Fruit fly (Drosophila melanogaster) whole organism, embryonic: ENCODE results near the gene RpS25.

Experiments used
- Atf-2 ChIP-seq: fragments of 200-800 bp; sonication (Bioruptor generic); optimal IDR thresholded peaks from 2 replicates; lab custom pipeline; 2016; ENCODE audit warnings: missing biosample characterization, missing genetic modification characterization
- CG10147 ChIP-seq: fragments of 200-800 bp; sonication (Bioruptor generic); optimal IDR thresholded peaks from 2 replicates; lab custom pipeline; 2019; ENCODE audit warnings: missing biosample characterization, mild to moderate bottlenecking, missing genetic modification characterization, moderate library complexity
- CG10431 ChIP-seq: fragments of 200-800 bp; sonication (Bioruptor generic); optimal IDR thresholded peaks from 3 replicates; lab custom pipeline; 2018; ENCODE audit warnings: missing biosample characterization, mild to moderate bottlenecking, missing genetic modification characterization
- CG10565 ChIP-seq: fragments of 200-800 bp; sonication (Bioruptor generic); optimal IDR thresholded peaks from 3 replicates; lab custom pipeline; 2016; ENCODE audit warnings: missing biosample characterization, mild to moderate bottlenecking, missing genetic modification characterization
- CG12744 ChIP-seq: fragments of 200-800 bp; sonication (Bioruptor generic); optimal IDR thresholded peaks from 2 replicates; lab custom pipeline; 2016; ENCODE audit warnings: missing biosample characterization, missing genetic modification characterization
- CG15479 ChIP-seq: fragments of 200-800 bp; sonication (Bioruptor generic); optimal IDR thresholded peaks from 3 replicates; lab custom pipeline; 2019; ENCODE audit warnings: missing biosample characterization, mild to moderate bottlenecking, missing genetic modification characterization, moderate library complexity
- CG17186 ChIP-seq: fragments of 200-800 bp; sonication (Bioruptor generic); optimal IDR thresholded peaks from 3 replicates; lab custom pipeline; 2017; ENCODE audit warnings: missing biosample characterization, missing genetic modification reagents, missing genetic modification characterization
- CG17328 ChIP-seq: fragments of 200-800 bp; sonication (Bioruptor generic); IDR thresholded peaks from 2 replicates; pipeline ENCODE4 v1.3.6; 2022; ENCODE audit warnings: missing biosample characterization, missing genetic modification characterization
- CG18476 ChIP-seq: fragments of 200-800 bp; sonication (Bioruptor generic); optimal IDR thresholded peaks from 2 replicates; lab custom pipeline; 2016; ENCODE audit warnings: missing biosample characterization, mild to moderate bottlenecking, missing genetic modification characterization
- CG2116 ChIP-seq: fragments of 200-800 bp; sonication (Bioruptor generic); optimal IDR thresholded peaks from 3 replicates; lab custom pipeline; 2018; ENCODE audit warnings: missing biosample characterization, mild to moderate bottlenecking, missing genetic modification characterization
- CG2120 ChIP-seq: fragments of 200-800 bp; sonication (Bioruptor generic); optimal IDR thresholded peaks from 3 replicates; lab custom pipeline; 2016; ENCODE audit warnings: missing biosample characterization, missing genetic modification characterization
- CG2129 ChIP-seq: fragments of 200-800 bp; sonication (Bioruptor generic); IDR thresholded peaks from 2 replicates; pipeline ENCODE4 v1.3.6; 2022; ENCODE audit warnings: missing biosample characterization, missing genetic modification characterization; ENCODE audit not compliant: partially characterized antibody
- CG34376 ChIP-seq: fragments of 200-800 bp; sonication (Bioruptor generic); optimal IDR thresholded peaks from 2 replicates; lab custom pipeline; 2018; ENCODE audit warnings: missing biosample characterization, mild to moderate bottlenecking, missing genetic modification characterization
- CG4617 ChIP-seq: fragments of 200-800 bp; sonication (Bioruptor generic); optimal IDR thresholded peaks from 3 replicates; lab custom pipeline; 2016; ENCODE audit warnings: missing biosample characterization, missing genetic modification characterization, borderline replicate concordance
- CG5245 ChIP-seq: fragments of 200-800 bp; sonication (Bioruptor generic); optimal IDR thresholded peaks from 3 replicates; lab custom pipeline; 2016; ENCODE audit warnings: missing biosample characterization, missing genetic modification characterization
- CG6765 ChIP-seq: fragments of 200-800 bp; sonication (Bioruptor generic); optimal IDR thresholded peaks from 3 replicates; lab custom pipeline; 2017; ENCODE audit warnings: missing biosample characterization, mild to moderate bottlenecking, missing genetic modification characterization
- CG7556 ChIP-seq: fragments of 200-800 bp; sonication (Bioruptor generic); optimal IDR thresholded peaks from 2 replicates; lab custom pipeline; 2017; ENCODE audit warnings: missing biosample characterization, mild to moderate bottlenecking, missing genetic modification characterization
- CG8924 ChIP-seq: fragments of 200-800 bp; optimal IDR thresholded peaks from 3 replicates; lab custom pipeline; 2019; ENCODE audit warnings: missing biosample characterization, mild to moderate bottlenecking, missing genetic modification characterization, moderate library complexity
- CHES-1-like ChIP-seq: fragments of 200-800 bp; sonication (Bioruptor generic); optimal IDR thresholded peaks from 2 replicates; lab custom pipeline; 2016; ENCODE audit warnings: missing biosample characterization, missing genetic modification characterization
- CrebB ChIP-seq: fragments of 200-800 bp; sonication (Bioruptor generic); optimal IDR thresholded peaks from 3 replicates; lab custom pipeline; 2018; ENCODE audit warnings: missing biosample characterization, mild to moderate bottlenecking, missing genetic modification characterization
- Dek ChIP-seq: fragments of 200-800 bp; sonication (Bioruptor generic); optimal IDR thresholded peaks from 3 replicates; lab custom pipeline; 2019; ENCODE audit warnings: missing biosample characterization, mild to moderate bottlenecking, missing genetic modification characterization, moderate library complexity
- Doc2 ChIP-seq: fragments of 200-800 bp; sonication (Bioruptor generic); IDR thresholded peaks from 2 replicates; pipeline ENCODE4 v1.3.6; 2022; ENCODE audit warnings: missing biosample characterization, missing genetic modification characterization
- Gug ChIP-seq: fragments of 200-800 bp; sonication (Bioruptor generic); IDR thresholded peaks from 4 replicates; pipeline ENCODE4 v1.3.6; 2022; ENCODE audit warnings: missing biosample characterization, missing genetic modification characterization
- HLH4C ChIP-seq: fragments of 200-800 bp; sonication (Bioruptor generic); IDR thresholded peaks from 3 replicates; pipeline ENCODE4 v1.3.6; 2022; ENCODE audit warnings: missing biosample characterization, missing genetic modification characterization; ENCODE audit not compliant: partially characterized antibody
- Hmx ChIP-seq: fragments of 200-800 bp; sonication (Bioruptor generic); optimal IDR thresholded peaks from 2 replicates; lab custom pipeline; 2016; ENCODE audit warnings: missing biosample characterization, missing genetic modification characterization
- Hr39 ChIP-seq: fragments of >200 bp; optimal IDR thresholded peaks from 2 replicates; lab custom pipeline; 2017
- MTF-1 ChIP-seq: fragments of 200-800 bp; sonication (Bioruptor generic); optimal IDR thresholded peaks from 2 replicates; lab custom pipeline; 2018; ENCODE audit warnings: missing biosample characterization, mild to moderate bottlenecking, missing genetic modification characterization, borderline replicate concordance
- Myb ChIP-seq: fragments of 200-800 bp; sonication (Bioruptor generic); optimal IDR thresholded peaks from 2 replicates; lab custom pipeline; 2016; ENCODE audit warnings: missing biosample characterization, missing genetic modification characterization
- Nf-YC ChIP-seq: fragments of 200-800 bp; optimal IDR thresholded peaks from 3 replicates; lab custom pipeline; 2019; ENCODE audit warnings: missing biosample characterization, mild to moderate bottlenecking, missing genetic modification characterization, moderate library complexity
- Pdp1 ChIP-seq, 2 experiments: fragments of 200-800 bp; sonication (Bioruptor generic); optimal IDR thresholded peaks; 3 replicates each; lab custom pipeline; 2016; ENCODE audit warnings: missing biosample characterization in 2 of 2, missing genetic modification characterization in 2 of 2, mild to moderate bottlenecking in 1 of 2, moderate library complexity in 1 of 2
- Rfx ChIP-seq: fragments of 200-800 bp; sonication (Bioruptor generic); IDR thresholded peaks from 2 replicates; pipeline ENCODE4 v1.3.6; 2022; ENCODE audit warnings: missing biosample characterization, missing genetic modification characterization
- YL-1 ChIP-seq: fragments of 200-800 bp; sonication (Bioruptor generic); optimal IDR thresholded peaks from 3 replicates; lab custom pipeline; 2017; ENCODE audit warnings: missing biosample characterization, mild to moderate bottlenecking, missing genetic modification characterization
- al ChIP-seq: fragments of 200-800 bp; sonication (Bioruptor generic); IDR thresholded peaks from 2 replicates; pipeline ENCODE4 v1.3.6; 2022; ENCODE audit warnings: missing biosample characterization, missing genetic modification characterization
- bab2 ChIP-seq: fragments of 200-800 bp; sonication (Bioruptor generic); optimal IDR thresholded peaks from 2 replicates; lab custom pipeline; 2016; ENCODE audit warnings: missing biosample characterization, missing genetic modification characterization
- dati ChIP-seq: fragments of 200-800 bp; sonication (Bioruptor generic); IDR thresholded peaks from 2 replicates; pipeline ENCODE4 v1.3.6; 2022; ENCODE audit warnings: missing biosample characterization, missing genetic modification characterization
- dm ChIP-seq: fragments of 200-800 bp; sonication (Bioruptor generic); optimal IDR thresholded peaks from 3 replicates; lab custom pipeline; 2016; ENCODE audit warnings: missing biosample characterization, missing genetic modification characterization
- ewg ChIP-seq: fragments of 200-800 bp; sonication (Bioruptor generic); optimal IDR thresholded peaks from 3 replicates; lab custom pipeline; 2017; ENCODE audit warnings: mild to moderate bottlenecking, missing biosample characterization, missing genetic modification reagents, missing genetic modification characterization
- exex ChIP-seq: fragments of 200-800 bp; sonication (Bioruptor generic); optimal IDR thresholded peaks from 4 replicates; lab custom pipeline; 2018; ENCODE audit warnings: missing biosample characterization, mild to moderate bottlenecking, missing genetic modification characterization, moderate library complexity
- fd3F ChIP-seq: fragments of 200-800 bp; sonication (Bioruptor generic); optimal IDR thresholded peaks from 2 replicates; lab custom pipeline; 2018; ENCODE audit warnings: missing biosample characterization, mild to moderate bottlenecking, missing genetic modification characterization, moderate library complexity
- gcm2 ChIP-seq: fragments of 200-800 bp; sonication (Bioruptor generic); optimal IDR thresholded peaks from 2 replicates; lab custom pipeline; 2016; ENCODE audit warnings: missing biosample characterization, missing genetic modification characterization
- gem ChIP-seq: fragments of 200-800 bp; sonication (Bioruptor generic); optimal IDR thresholded peaks from 2 replicates; lab custom pipeline; 2019; ENCODE audit warnings: missing biosample characterization, mild to moderate bottlenecking, missing genetic modification characterization, moderate library complexity
- grau ChIP-seq: fragments of 200-800 bp; optimal IDR thresholded peaks from 3 replicates; lab custom pipeline; 2019; ENCODE audit warnings: missing biosample characterization, mild to moderate bottlenecking, missing genetic modification characterization, moderate library complexity
- gro ChIP-seq: fragments of 200-800 bp; sonication (Bioruptor generic); optimal IDR thresholded peaks from 2 replicates; lab custom pipeline; 2016; ENCODE audit warnings: missing biosample characterization, missing genetic modification characterization
- inv ChIP-seq: fragments of 200-800 bp; sonication (Bioruptor generic); IDR thresholded peaks from 2 replicates; pipeline ENCODE4 v1.3.6; 2022; ENCODE audit warnings: missing biosample characterization, missing genetic modification characterization; ENCODE audit not compliant: partially characterized antibody
- jumu ChIP-seq: fragments of 200-800 bp; sonication (Bioruptor generic); optimal IDR thresholded peaks from 3 replicates; lab custom pipeline; 2016; ENCODE audit warnings: missing biosample characterization, missing genetic modification characterization
- lola ChIP-seq, 3 experiments: fragments of >200 bp in 2 of 3; fragments of 200-800 bp in 1 of 3; sonication (Bioruptor generic) in 1 of 3; optimal IDR thresholded peaks; 2 replicates each; lab custom pipeline; 2017 to 2019; ENCODE audit warnings: missing biosample characterization in 3 of 3, missing genetic modification characterization in 3 of 3, mild to moderate bottlenecking in 1 of 3, moderate library complexity in 1 of 3
- sug ChIP-seq: fragments of 200-800 bp; optimal IDR thresholded peaks from 2 replicates; lab custom pipeline; 2019; ENCODE audit warnings: missing biosample characterization, mild to moderate bottlenecking, missing genetic modification characterization, moderate library complexity
- toy ChIP-seq: fragments of 200-800 bp; sonication (Bioruptor generic); IDR thresholded peaks from 2 replicates; pipeline ENCODE4 v1.3.6; 2022; ENCODE audit warnings: missing biosample characterization, missing genetic modification characterization
- trem ChIP-seq: fragments of 200-800 bp; optimal IDR thresholded peaks from 3 replicates; lab custom pipeline; 2019; ENCODE audit warnings: missing biosample characterization, mild to moderate bottlenecking, missing genetic modification characterization, moderate library complexity
- wek ChIP-seq: fragments of 200-800 bp; sonication (Bioruptor generic); optimal IDR thresholded peaks from 3 replicates; lab custom pipeline; 2018; ENCODE audit warnings: missing biosample characterization, mild to moderate bottlenecking, missing genetic modification characterization, moderate library complexity

The RpS25 gene

DNA sequence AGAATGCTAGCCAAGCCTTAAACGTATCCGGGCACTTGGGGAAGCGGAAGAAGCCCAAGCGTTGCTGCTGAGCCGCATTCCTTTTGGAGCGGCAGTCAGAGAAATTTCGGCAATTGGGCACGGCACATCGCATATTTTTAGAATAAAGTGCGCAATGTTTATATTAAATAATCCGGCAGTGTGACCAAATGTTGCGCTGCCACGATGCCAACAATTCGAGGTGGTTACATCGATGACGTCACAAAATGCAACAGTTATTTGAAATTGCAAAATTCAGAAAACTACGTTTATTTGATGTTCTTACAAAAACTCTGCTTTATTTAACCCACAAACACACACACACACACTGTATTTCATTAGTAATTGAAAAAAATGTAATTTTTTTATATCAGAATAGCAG lies 3.8 kb upstream of the RpS25 start, which contains the start of gene CG6689 (continued):
- TF ChIP-seq CG15479 (GFP tag; lab: Kevin White, UChicago) (peak; percentile 78), al (GFP tag; lab: Robert Waterston, UW) (no peak), Gug (GFP tag; lab: Robert Waterston, UW) (no peak), gro (peak; percentile 47), dati (GFP tag; lab: Robert Waterston, UW) (no peak), dm (no peak), HLH4C (GFP tag; lab: Robert Waterston, UW) (0 out of 3 replicates have a peak, but pooled peaks have one; percentile 15), ewg (GFP tag; lab: Kevin White, UChicago) (peak; percentile 37), jumu (peak; percentile 23), bab2 (GFP tag; lab: Kevin White, UChicago) (no peak), YL-1 (peak; percentile 59), CG2129 (GFP tag; lab: Robert Waterston, UW) (no peak), CG8924 (tag; lab: Kevin White, UChicago) (peak; percentile 21), MTF-1 (GFP tag; lab: Kevin White, UChicago) (peak; percentile 5), CG17328 (GFP tag; lab: Robert Waterston, UW) (no peak), Dek (peak; percentile 28), Atf-2 (GFP tag; lab: Kevin White, UChicago) (no peak), lola (GFP tag; optimal IDR thresholded peaks at IDR 0.05; lab: Kevin White, UChicago) (no peak), CrebB (tag; lab: Kevin White, UChicago) (peak; percentile 8), wek (no peak), trem (tag; lab: Kevin White, UChicago) (peak; percentile 56), grau (peak; percentile 25), CG6765 (GFP tag; lab: Kevin White, UChicago) (no peak), inv (0 out of 2 replicates have a peak, but pooled peaks have one; percentile 28), CG5245 (GFP tag; lab: Kevin White, UChicago) (no peak), Doc2 (no peak), CG34376 (GFP tag; lab: Kevin White, UChicago) (peak; percentile 49), CG12744 (GFP tag; lab: Kevin White, UChicago) (no peak), gcm2 (GFP tag; lab: Kevin White, UChicago) (no peak), CG7556 (no peak), CG18476 (GFP tag; lab: Kevin White, UChicago) (no peak), CG4617 (GFP tag; lab: Kevin White, UChicago) (peak; percentile 82), gem (peak; percentile 16), Pdp1 (GFP tag; optimal IDR thresholded peaks at IDR 0.05; lab: Kevin White, UChicago) (peak in 1 of 2 experiments; percentile 98), CG10147 (GFP tag; lab: Kevin White, UChicago) (no peak), Nf-YC (tag; lab: Kevin White, UChicago) (peak; percentile 5), toy (no peak), Hmx (GFP tag; lab: Kevin White, UChicago) (peak; percentile 1), CG10565 (GFP tag; lab: Kevin White, UChicago) (no peak), exex (tag; lab: Kevin White, UChicago) (no peak), Myb (GFP tag; lab: Kevin White, UChicago) (peak; percentile 86), CG2120 (GFP tag; lab: Kevin White, UChicago) (peak; percentile 20), CG10431 (no peak), CG2116 (GFP tag; lab: Kevin White, UChicago) (peak; percentile 80), Rfx (0 out of 2 replicates have a peak, but pooled peaks have one; percentile 24), sug (tag; lab: Kevin White, UChicago) (peak; percentile 25), CHES-1-like (GFP tag; lab: Kevin White, UChicago) (peak; percentile 13), Hr39 (lab: Kevin White, UChicago) (no peak), CG17186 (GFP tag; lab: Kevin White, UChicago) (peak; percentile 92), fd3F (GFP tag; lab: Kevin White, UChicago) (no peak)
